Worm (Caenorhabditis elegans): Measurements from ENCODE around the gene F28C6.9.

- TF ChIP-seq ztf-23 (GFP tag; IDR thresholded peaks at IDR 0.05) = no peak
- no peak for TF ChIP-seq tab-1 (GFP tag; IDR thresholded peaks at IDR 0.05)
- no peak for TF ChIP-seq med-1 (GFP tag; optimal IDR thresholded peaks at IDR 0.05; ENCODE audit: insufficient read depth)
- TF ChIP-seq ztf-29 (GFP tag; IDR thresholded peaks at IDR 0.05) = no peak
- no peak for TF ChIP-seq T22C8.4 (GFP tag; IDR thresholded peaks at IDR 0.05)
- no peak for TF ChIP-seq flt-1 (GFP tag; IDR thresholded peaks at IDR 0.05)
- TF ChIP-seq cog-1 (tag; optimal IDR thresholded peaks at IDR 0.05) = no peak
Measured at ce11 chrII:8631766-8632165, 21.8 kb upstream of the F28C6.9 start.
